Fruit fly (Drosophila melanogaster) whole organism, embryonic: Measurements from ENCODE around the gene Spt6.

ENCODE experiments used
- Ada2b ChIP-seq: fragments of 200-800 bp; sonication (Bioruptor generic); IDR thresholded peaks from 2 replicates; pipeline ENCODE4 v1.3.6; 2022; ENCODE audit warnings: missing biosample characterization, missing genetic modification characterization
- Atf-2 ChIP-seq: fragments of 200-800 bp; sonication (Bioruptor generic); optimal IDR thresholded peaks from 2 replicates; lab custom pipeline; 2016; ENCODE audit warnings: missing biosample characterization, missing genetic modification characterization
- Blimp-1 ChIP-seq: fragments of 200-800 bp; sonication (Bioruptor generic); optimal IDR thresholded peaks from 3 replicates; lab custom pipeline; 2018; ENCODE audit warnings: missing biosample characterization, missing genetic modification characterization, mild to moderate bottlenecking, moderate library complexity, missing genetic modification reagents
- BtbVII ChIP-seq: fragments of 200-800 bp; sonication (Bioruptor generic); optimal IDR thresholded peaks from 3 replicates; lab custom pipeline; 2017; ENCODE audit warnings: missing biosample characterization, mild to moderate bottlenecking, missing genetic modification characterization
- CG13287 ChIP-seq: fragments of 200-800 bp; sonication (Bioruptor generic); IDR thresholded peaks from 2 replicates; pipeline ENCODE4 v1.3.6; 2022; ENCODE audit warnings: missing biosample characterization, missing genetic modification characterization; ENCODE audit not compliant: partially characterized antibody
- CG14667 ChIP-seq: fragments of 200-800 bp; sonication (Bioruptor generic); IDR thresholded peaks from 2 replicates; pipeline ENCODE4 v1.3.6; 2022; ENCODE audit warnings: missing biosample characterization, missing genetic modification characterization
- CG14965 ChIP-seq: fragments of 200-800 bp; sonication (Bioruptor generic); optimal IDR thresholded peaks from 2 replicates; lab custom pipeline; 2016; ENCODE audit warnings: missing biosample characterization, missing genetic modification characterization, borderline replicate concordance
- CG1603 ChIP-seq: fragments of 200-800 bp; sonication (Bioruptor generic); optimal IDR thresholded peaks from 2 replicates; lab custom pipeline; 2019; ENCODE audit warnings: missing biosample characterization, mild to moderate bottlenecking, missing genetic modification characterization, moderate library complexity
- CG16815 ChIP-seq: fragments of 200-800 bp; sonication (Bioruptor generic); optimal IDR thresholded peaks from 3 replicates; lab custom pipeline; 2017; ENCODE audit warnings: missing biosample characterization, mild to moderate bottlenecking, missing genetic modification characterization
- CG18011 ChIP-seq: fragments of 200-800 bp; sonication (Bioruptor generic); optimal IDR thresholded peaks from 2 replicates; lab custom pipeline; 2017; ENCODE audit warnings: missing biosample characterization, missing genetic modification characterization, mild to moderate bottlenecking, moderate library complexity, missing genotype
- CG2202 ChIP-seq: fragments of 200-800 bp; sonication (Bioruptor generic); optimal IDR thresholded peaks from 2 replicates; lab custom pipeline; 2018; ENCODE audit warnings: missing biosample characterization, mild to moderate bottlenecking, missing genetic modification characterization
- CG32772 ChIP-seq: fragments of 200-800 bp; sonication (Bioruptor generic); IDR thresholded peaks from 2 replicates; pipeline ENCODE4 v1.3.6; 2022; ENCODE audit warnings: missing biosample characterization, missing genetic modification characterization
- CG3838 ChIP-seq: fragments of 200-800 bp; sonication (Bioruptor generic); optimal IDR thresholded peaks from 3 replicates; lab custom pipeline; 2016; ENCODE audit warnings: missing biosample characterization, missing genetic modification characterization
- CG4820 ChIP-seq: fragments of 200-800 bp; sonication (Bioruptor generic); optimal IDR thresholded peaks from 3 replicates; lab custom pipeline; 2016; ENCODE audit warnings: missing biosample characterization, missing genetic modification characterization
- CG5180 ChIP-seq: fragments of 200-800 bp; sonication (Bioruptor generic); optimal IDR thresholded peaks from 3 replicates; lab custom pipeline; 2017; ENCODE audit warnings: missing biosample characterization, missing genetic modification characterization, mild to moderate bottlenecking, moderate library complexity, missing genetic modification reagents
- CG6254 ChIP-seq: fragments of 200-800 bp; sonication (Bioruptor generic); optimal IDR thresholded peaks from 3 replicates; lab custom pipeline; 2017; ENCODE audit warnings: mild to moderate bottlenecking, missing biosample characterization, missing genetic modification reagents, missing genetic modification characterization
- CG7271 ChIP-seq: fragments of 200-800 bp; sonication (Bioruptor generic); optimal IDR thresholded peaks from 2 replicates; lab custom pipeline; 2018; ENCODE audit warnings: missing biosample characterization, mild to moderate bottlenecking, missing genetic modification characterization, moderate library complexity
- CG7372 ChIP-seq: fragments of 200-800 bp; sonication (Bioruptor generic); IDR thresholded peaks from 2 replicates; pipeline ENCODE4 v1.3.6; 2022; ENCODE audit warnings: missing biosample characterization, missing genetic modification characterization
- CG7839 ChIP-seq: fragments of 200-800 bp; sonication (Bioruptor generic); optimal IDR thresholded peaks from 3 replicates; lab custom pipeline; 2018; ENCODE audit warnings: missing biosample characterization, mild to moderate bottlenecking, missing genetic modification characterization, moderate library complexity
- CG9727 ChIP-seq: fragments of 200-800 bp; sonication (Bioruptor generic); optimal IDR thresholded peaks from 3 replicates; lab custom pipeline; 2017; ENCODE audit warnings: missing biosample characterization, mild to moderate bottlenecking, missing genetic modification characterization
- CTCF ChIP-seq: fragments of 200-800 bp; sonication (Bioruptor generic); optimal IDR thresholded peaks from 2 replicates; lab custom pipeline; 2017; ENCODE audit warnings: missing biosample characterization, mild to moderate bottlenecking, missing genetic modification characterization, moderate library complexity
- Chrac-16 ChIP-seq: fragments of 200-800 bp; sonication (Bioruptor generic); optimal IDR thresholded peaks from 3 replicates; lab custom pipeline; 2016; ENCODE audit warnings: missing biosample characterization, missing genetic modification characterization
- D ChIP-seq, 2 experiments: fragments of 200-800 bp in 1 of 2; fragments of >200 bp in 1 of 2; sonication (Bioruptor generic) in 1 of 2; optimal IDR thresholded peaks; 2 replicates in 1 of 2; 3 replicates in 1 of 2; lab custom pipeline; 2017; ENCODE audit warnings: mild to moderate bottlenecking in 1 of 2, missing biosample characterization in 1 of 2, missing genetic modification characterization in 1 of 2, missing genetic modification reagents in 1 of 2
- Dek ChIP-seq: fragments of 200-800 bp; sonication (Bioruptor generic); optimal IDR thresholded peaks from 3 replicates; lab custom pipeline; 2019; ENCODE audit warnings: missing biosample characterization, mild to moderate bottlenecking, missing genetic modification characterization, moderate library complexity
- Hey ChIP-seq: fragments of 200-800 bp; sonication (Bioruptor generic); optimal IDR thresholded peaks from 3 replicates; lab custom pipeline; 2018; ENCODE audit warnings: missing biosample characterization, mild to moderate bottlenecking, missing genetic modification characterization
- Oaz ChIP-seq: fragments of 200-800 bp; sonication (Bioruptor generic); IDR thresholded peaks from 2 replicates; pipeline ENCODE4 v1.3.6; 2022; ENCODE audit warnings: missing biosample characterization, missing genetic modification characterization
- Oli ChIP-seq: fragments of 200-800 bp; sonication (Bioruptor generic); optimal IDR thresholded peaks from 2 replicates; lab custom pipeline; 2018; ENCODE audit warnings: missing biosample characterization, mild to moderate bottlenecking, missing genetic modification characterization, moderate library complexity
- Opbp ChIP-seq: fragments of 200-800 bp; sonication (Bioruptor generic); IDR thresholded peaks from 3 replicates; pipeline ENCODE4 v1.3.6; 2022; ENCODE audit warnings: missing biosample characterization, missing genetic modification characterization; ENCODE audit not compliant: partially characterized antibody
- Pdp1 ChIP-seq, 2 experiments: fragments of 200-800 bp; sonication (Bioruptor generic); optimal IDR thresholded peaks; 3 replicates each; lab custom pipeline; 2016; ENCODE audit warnings: missing biosample characterization in 2 of 2, missing genetic modification characterization in 2 of 2, mild to moderate bottlenecking in 1 of 2, moderate library complexity in 1 of 2
- Ptx1 ChIP-seq: fragments of 200-800 bp; sonication (Bioruptor generic); IDR thresholded peaks from 2 replicates; pipeline ENCODE4 v1.3.6; 2022; ENCODE audit warnings: missing biosample characterization, missing genetic modification characterization
- Sox102F ChIP-seq: fragments of 200-800 bp; sonication (Bioruptor generic); optimal IDR thresholded peaks from 2 replicates; lab custom pipeline; 2018; ENCODE audit warnings: missing biosample characterization, mild to moderate bottlenecking, missing genetic modification characterization, moderate library complexity
- Sry-δ ChIP-seq: fragments of 200-800 bp; sonication (Bioruptor generic); optimal IDR thresholded peaks from 2 replicates; lab custom pipeline; 2016; ENCODE audit warnings: missing biosample characterization, missing genetic modification characterization
- crc ChIP-seq: fragments of 200-800 bp; sonication (Bioruptor generic); optimal IDR thresholded peaks from 2 replicates; lab custom pipeline; 2016; ENCODE audit warnings: missing biosample characterization, missing genetic modification characterization
- dm ChIP-seq: fragments of 200-800 bp; sonication (Bioruptor generic); optimal IDR thresholded peaks from 3 replicates; lab custom pipeline; 2016; ENCODE audit warnings: missing biosample characterization, missing genetic modification characterization
- esg ChIP-seq: fragments of 200-800 bp; sonication (Bioruptor generic); conservative IDR thresholded peaks from 2 replicates; pipeline ENCODE4 v1.3.6; 2022; ENCODE audit warnings: missing biosample characterization, missing genetic modification characterization
- ewg ChIP-seq: fragments of 200-800 bp; sonication (Bioruptor generic); optimal IDR thresholded peaks from 3 replicates; lab custom pipeline; 2017; ENCODE audit warnings: mild to moderate bottlenecking, missing biosample characterization, missing genetic modification reagents, missing genetic modification characterization
- gce ChIP-seq: fragments of 200-800 bp; sonication (Bioruptor generic); IDR thresholded peaks from 3 replicates; pipeline ENCODE4 v1.3.6; 2022; ENCODE audit warnings: missing biosample characterization, missing genetic modification characterization
- gcm ChIP-seq: fragments of 200-800 bp; sonication (Bioruptor generic); optimal IDR thresholded peaks from 2 replicates; lab custom pipeline; 2019; ENCODE audit warnings: missing biosample characterization, mild to moderate bottlenecking, missing genetic modification characterization, moderate library complexity
- hb ChIP-seq: fragments of 200-800 bp; sonication (Bioruptor generic); IDR thresholded peaks from 3 replicates; pipeline ENCODE4 v1.3.6; 2022; ENCODE audit warnings: missing biosample characterization, missing genetic modification characterization; ENCODE audit not compliant: partially characterized antibody
- insv ChIP-seq, 2 experiments: fragments of 200-800 bp; sonication (Bioruptor generic); optimal IDR thresholded peaks; 3 replicates each; lab custom pipeline; 2016 to 2018; ENCODE audit warnings: missing biosample characterization in 2 of 2, missing genetic modification characterization in 2 of 2
- luna ChIP-seq: fragments of 200-800 bp; sonication (Bioruptor generic); optimal IDR thresholded peaks from 2 replicates; lab custom pipeline; 2016; ENCODE audit warnings: missing biosample characterization, missing genetic modification characterization
- maf-S ChIP-seq: fragments of 200-800 bp; sonication (Bioruptor generic); optimal IDR thresholded peaks from 2 replicates; lab custom pipeline; 2016; ENCODE audit warnings: missing biosample characterization, missing genetic modification characterization
- pum ChIP-seq: fragments of 200-800 bp; sonication (Bioruptor generic); optimal IDR thresholded peaks from 2 replicates; lab custom pipeline; 2016; ENCODE audit warnings: missing biosample characterization, missing genetic modification characterization
- ro ChIP-seq: fragments of 200-800 bp; sonication (Bioruptor generic); IDR thresholded peaks from 2 replicates; pipeline ENCODE4 v1.3.6; 2022; ENCODE audit warnings: missing biosample characterization, missing genetic modification characterization
- so ChIP-seq: fragments of 200-800 bp; sonication (Bioruptor generic); IDR thresholded peaks from 3 replicates; pipeline ENCODE4 v1.3.6; 2022; ENCODE audit warnings: missing biosample characterization, missing genetic modification characterization
- toy ChIP-seq: fragments of 200-800 bp; sonication (Bioruptor generic); IDR thresholded peaks from 2 replicates; pipeline ENCODE4 v1.3.6; 2022; ENCODE audit warnings: missing biosample characterization, missing genetic modification characterization
- ttk ChIP-seq: fragments of 200-800 bp; sonication (Bioruptor generic); IDR thresholded peaks from 2 replicates; pipeline ENCODE4 v2.1.2; 2022; ENCODE audit warnings: missing biosample characterization, missing genetic modification characterization
- tx ChIP-seq: fragments of 200-800 bp; sonication (Bioruptor generic); optimal IDR thresholded peaks from 2 replicates; lab custom pipeline; 2016; ENCODE audit warnings: missing biosample characterization, missing genetic modification characterization
- zf30C ChIP-seq: fragments of 200-800 bp; sonication (Bioruptor generic); optimal IDR thresholded peaks from 3 replicates; lab custom pipeline; 2018; ENCODE audit warnings: missing biosample characterization, mild to moderate bottlenecking, missing genetic modification characterization

The Spt6 gene

DNA sequence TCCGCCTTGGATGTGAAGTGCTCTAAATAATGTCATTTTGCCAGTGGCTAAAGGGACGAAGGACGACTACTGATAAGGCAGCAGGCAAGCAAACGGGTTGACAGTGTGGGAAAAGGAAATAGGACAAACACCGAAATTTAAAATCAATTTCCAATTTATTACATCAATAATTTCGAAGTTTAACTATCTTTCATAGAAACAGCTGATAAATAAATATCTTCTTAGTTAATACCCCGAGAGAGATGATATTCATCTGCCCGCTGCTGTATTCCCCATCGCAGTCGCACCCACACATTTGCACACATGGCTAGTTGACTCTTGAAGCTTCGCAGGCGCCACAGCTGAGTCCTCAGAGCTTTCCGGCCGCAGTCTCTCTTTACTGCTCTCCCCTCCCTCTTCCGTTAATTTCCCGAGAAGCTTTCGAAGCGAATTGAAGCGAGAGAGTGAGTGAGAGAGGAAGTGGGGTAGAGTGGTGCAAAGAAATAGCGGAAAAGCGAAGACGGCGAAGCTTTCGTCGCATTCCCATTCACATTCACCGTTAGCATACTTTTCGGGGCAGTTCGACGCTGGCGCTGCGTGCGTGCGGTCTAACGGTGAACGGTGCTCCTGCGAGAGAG is 49.4 kb downstream of the Spt6 start (continued):
- TF ChIP-seq toy (GFP tag; lab: Robert Waterston, UW) (0 out of 2 replicates have a peak, but pooled peaks have one; percentile 16), CG7271 (tag; lab: Kevin White, UChicago) (no peak), CG5180 (GFP tag; lab: Kevin White, UChicago) (peak; percentile 23), pum (GFP tag; lab: Kevin White, UChicago) (no peak), CG16815 (no peak), Oli (tag; lab: Kevin White, UChicago) (peak; percentile 58), BtbVII (peak; percentile 51), CG9727 (GFP tag; lab: Kevin White, UChicago) (peak; percentile 57), CG14965 (GFP tag; lab: Kevin White, UChicago) (no peak), D (optimal IDR thresholded peaks at IDR 0.05; lab: Kevin White, UChicago) (no peak), D (GFP tag; optimal IDR thresholded peaks at IDR 0.05; lab: Kevin White, UChicago) (peak; percentile 34), Sox102F (GFP tag; lab: Kevin White, UChicago) (peak; percentile 50), CG13287 (GFP tag; lab: Robert Waterston, UW) (no peak), CG7372 (GFP tag; lab: Robert Waterston, UW) (peak; percentile 60), luna (GFP tag; lab: Kevin White, UChicago) (no peak), dm (no peak), Atf-2 (GFP tag; lab: Kevin White, UChicago) (no peak), Oaz (GFP tag; lab: Robert Waterston, UW) (peak; percentile 58; the same call in 1 of the 2 replicates), tx (no peak), CG18011 (GFP tag; lab: Kevin White, UChicago) (no peak), CG14667 (peak; percentile 27), zf30C (GFP tag; lab: Kevin White, UChicago) (no peak), Chrac-16 (GFP tag; lab: Kevin White, UChicago) (peak; percentile 18), CTCF (GFP tag; lab: Kevin White, UChicago) (peak; percentile 5), Dek (tag; lab: Kevin White, UChicago) (peak; percentile 55), CG3838 (no peak), gce (GFP tag; lab: Robert Waterston, UW) (0 out of 3 replicates have a peak, but pooled peaks have one; percentile 20), CG2202 (tag; lab: Kevin White, UChicago) (no peak), gcm (GFP tag; lab: Kevin White, UChicago) (no peak), insv (GFP tag; optimal IDR thresholded peaks at IDR 0.05; lab: Kevin White, UChicago) (no peak), maf-S (GFP tag; lab: Kevin White, UChicago) (peak; percentile 18), CG4820 (peak; percentile 10), hb (GFP tag; lab: Robert Waterston, UW) (no peak), crc (GFP tag; lab: Kevin White, UChicago) (no peak), ewg (GFP tag; lab: Kevin White, UChicago) (peak; percentile 27), CG7839 (tag; lab: Kevin White, UChicago) (peak; percentile 76), Opbp (no peak), Ptx1 (GFP tag; lab: Robert Waterston, UW) (peak; percentile 68), so (peak; percentile 55; the same call in 1 of the 3 replicates), Sry-δ (GFP tag; lab: Kevin White, UChicago) (no peak), CG6254 (no peak), Blimp-1 (GFP tag; lab: Kevin White, UChicago) (peak; percentile 54), esg (GFP tag; lab: Robert Waterston, UW) (peak; percentile 62), Hey (tag; lab: Kevin White, UChicago) (no peak), CG32772 (GFP tag; lab: Robert Waterston, UW) (peak; percentile 53), ro (GFP tag; lab: Robert Waterston, UW) (no peak), ttk (GFP tag; lab: Robert Waterston, UW) (peak; percentile 62; the same call in 1 of the 2 replicates), Pdp1 (GFP tag; optimal IDR thresholded peaks at IDR 0.05; lab: Kevin White, UChicago) (peak in 1 of 2 experiments; percentile 25), CG1603 (tag; lab: Kevin White, UChicago) (peak; percentile 69), Ada2b (GFP tag; lab: Robert Waterston, UW) (peak; percentile 75)
